Worm (Caenorhabditis elegans): ENCODE data around the gene cest-1.1.

- peak in 1 of 2 experiments; percentile 11 for TF ChIP-seq unc-62 (GFP tag; optimal IDR thresholded peaks at IDR 0.05 in 1 of 2)
- no peak for TF ChIP-seq unc-62 (tag; optimal IDR thresholded peaks at IDR 0.05)
- no peak for TF ChIP-seq egl-27 (tag; optimal IDR thresholded peaks at IDR 0.05)
- TF ChIP-seq pha-4 (GFP tag; IDR thresholded peaks at IDR 0.05) = no peak
- TF ChIP-seq pha-4 (tag; optimal IDR thresholded peaks at IDR 0.05) = no peak
- TF ChIP-seq vab-7 (GFP tag; IDR thresholded peaks at IDR 0.05) = no peak
- no peak for TF ChIP-seq lin-15B (tag; optimal IDR thresholded peaks at IDR 0.05)
- TF ChIP-seq nhr-25 (tag; optimal IDR thresholded peaks at IDR 0.05; ENCODE audit: borderline replicate concordance, insufficient read depth) = no peak
- TF ChIP-seq D1046.2 (GFP tag; IDR thresholded peaks at IDR 0.05) = no peak
- no peak for TF ChIP-seq lim-7 (GFP tag; IDR thresholded peaks at IDR 0.05)
- no peak for TF ChIP-seq mxl-2 (GFP tag; conservative IDR thresholded peaks at IDR 0.05)
- no peak for TF ChIP-seq nhr-11 (tag; optimal IDR thresholded peaks at IDR 0.05)
- no peak for TF ChIP-seq daf-16 (GFP tag; optimal IDR thresholded peaks at IDR 0.05)
- no peak for TF ChIP-seq daf-16 (tag; optimal IDR thresholded peaks at IDR 0.05)
- no peak for TF ChIP-seq ceh-28 (tag; optimal IDR thresholded peaks at IDR 0.05)
- no peak for TF ChIP-seq lin-13 (GFP tag; optimal IDR thresholded peaks at IDR 0.05)
Observed at ce11 chrV:14126341-14126924, 40.1 kb downstream of the cest-1.1 start.
